Fruit fly (Drosophila melanogaster) whole organism, embryonic: ENCODE measurements around the gene CG5181.

Source experiments
- BtbVII ChIP-seq: fragments of 200-800 bp; sonication (Bioruptor generic); optimal IDR thresholded peaks from 3 replicates; lab custom pipeline; 2017; ENCODE audit warnings: missing biosample characterization, mild to moderate bottlenecking, missing genetic modification characterization
- CG10979 ChIP-seq: fragments of 200-800 bp; sonication (Bioruptor generic); optimal IDR thresholded peaks from 2 replicates; lab custom pipeline; 2018; ENCODE audit warnings: missing biosample characterization, mild to moderate bottlenecking, missing genetic modification characterization, moderate library complexity
- CG13296 ChIP-seq: fragments of 200-800 bp; sonication (Bioruptor generic); optimal IDR thresholded peaks from 3 replicates; lab custom pipeline; 2018; ENCODE audit warnings: missing biosample characterization, mild to moderate bottlenecking, missing genetic modification characterization
- CG14014 ChIP-seq: fragments of 200-800 bp; sonication (Bioruptor generic); IDR thresholded peaks from 2 replicates; pipeline ENCODE4 v1.3.6; 2022; ENCODE audit warnings: missing biosample characterization, missing genetic modification characterization
- CG2678 ChIP-seq: fragments of 200-800 bp; sonication (Bioruptor generic); optimal IDR thresholded peaks from 3 replicates; lab custom pipeline; 2019; ENCODE audit warnings: missing biosample characterization, mild to moderate bottlenecking, missing genetic modification characterization, moderate library complexity
- CG3163 ChIP-seq: fragments of 200-800 bp; sonication (Bioruptor generic); optimal IDR thresholded peaks from 3 replicates; lab custom pipeline; 2016; ENCODE audit warnings: missing biosample characterization, missing genetic modification characterization
- CG32532 ChIP-seq: fragments of 200-800 bp; sonication (Bioruptor generic); IDR thresholded peaks from 2 replicates; pipeline ENCODE4 v1.3.6; 2022; ENCODE audit warnings: missing biosample characterization, missing genetic modification characterization
- CG32767 ChIP-seq: fragments of 200-800 bp; sonication (Bioruptor generic); IDR thresholded peaks from 2 replicates; pipeline ENCODE4 v1.3.6; 2022; ENCODE audit warnings: missing biosample characterization, missing genetic modification characterization
- CG3847 ChIP-seq: fragments of 200-800 bp; sonication (Bioruptor generic); IDR thresholded peaks from 2 replicates; pipeline ENCODE4 v1.3.6; 2022; ENCODE audit warnings: missing biosample characterization, missing genetic modification characterization
- CG6175 ChIP-seq: fragments of 200-800 bp; sonication (Bioruptor generic); IDR thresholded peaks from 3 replicates; pipeline ENCODE4 v1.3.6; 2022; ENCODE audit warnings: missing biosample characterization, missing genetic modification characterization
- CG6765 ChIP-seq: fragments of 200-800 bp; sonication (Bioruptor generic); optimal IDR thresholded peaks from 3 replicates; lab custom pipeline; 2017; ENCODE audit warnings: missing biosample characterization, mild to moderate bottlenecking, missing genetic modification characterization
- CG6791 ChIP-seq: fragments of 200-800 bp; sonication (Bioruptor generic); IDR thresholded peaks from 3 replicates; pipeline ENCODE4 v1.3.6; 2022; ENCODE audit warnings: missing biosample characterization, missing genetic modification characterization; ENCODE audit not compliant: partially characterized antibody
- CG7745 ChIP-seq: fragments of 200-800 bp; sonication (Bioruptor generic); optimal IDR thresholded peaks from 2 replicates; lab custom pipeline; 2018; ENCODE audit warnings: missing biosample characterization, mild to moderate bottlenecking, missing genetic modification characterization, moderate library complexity
- CG9437 ChIP-seq: fragments of 200-800 bp; sonication (Bioruptor generic); optimal IDR thresholded peaks from 2 replicates; lab custom pipeline; 2018; ENCODE audit warnings: missing biosample characterization, mild to moderate bottlenecking, missing genetic modification characterization
- D ChIP-seq, 2 experiments: fragments of 200-800 bp in 1 of 2; fragments of >200 bp in 1 of 2; sonication (Bioruptor generic) in 1 of 2; optimal IDR thresholded peaks; 2 replicates in 1 of 2; 3 replicates in 1 of 2; lab custom pipeline; 2017; ENCODE audit warnings: mild to moderate bottlenecking in 1 of 2, missing biosample characterization in 1 of 2, missing genetic modification characterization in 1 of 2, missing genetic modification reagents in 1 of 2
- D19A ChIP-seq: fragments of 200-800 bp; optimal IDR thresholded peaks from 3 replicates; lab custom pipeline; 2019; ENCODE audit warnings: missing biosample characterization, mild to moderate bottlenecking, missing genetic modification characterization, moderate library complexity
- Deaf1 ChIP-seq: fragments of 200-800 bp; optimal IDR thresholded peaks from 3 replicates; lab custom pipeline; 2019; ENCODE audit warnings: missing biosample characterization, mild to moderate bottlenecking, missing genetic modification characterization, moderate library complexity
- E2f1 ChIP-seq: fragments of 200-800 bp; sonication (Bioruptor generic); IDR thresholded peaks from 2 replicates; pipeline ENCODE4 v1.3.6; 2022; ENCODE audit warnings: missing biosample characterization, missing genetic modification characterization
- Elba2 ChIP-seq: fragments of 200-800 bp; sonication (Bioruptor generic); optimal IDR thresholded peaks from 3 replicates; lab custom pipeline; 2016; ENCODE audit warnings: missing biosample characterization, missing genetic modification characterization
- Gug ChIP-seq: fragments of 200-800 bp; sonication (Bioruptor generic); IDR thresholded peaks from 4 replicates; pipeline ENCODE4 v1.3.6; 2022; ENCODE audit warnings: missing biosample characterization, missing genetic modification characterization
- H15 ChIP-seq: fragments of 200-800 bp; sonication (Bioruptor generic); IDR thresholded peaks from 3 replicates; pipeline ENCODE4 v1.3.6; 2022; ENCODE audit warnings: missing biosample characterization, missing genetic modification characterization
- Hand ChIP-seq: fragments of 200-800 bp; sonication (Bioruptor generic); optimal IDR thresholded peaks from 2 replicates; lab custom pipeline; 2017; ENCODE audit warnings: mild to moderate bottlenecking, missing biosample characterization, missing genetic modification reagents, missing genetic modification characterization
- Hr51 ChIP-seq, 2 experiments: fragments of 200-800 bp; sonication (Bioruptor generic); optimal IDR thresholded peaks; 2 replicates in 1 of 2; 3 replicates in 1 of 2; lab custom pipeline; 2016 to 2018; ENCODE audit warnings: missing biosample characterization in 2 of 2, missing genetic modification characterization in 2 of 2, mild to moderate bottlenecking in 1 of 2, moderate library complexity in 1 of 2
- Nf-YA ChIP-seq: fragments of 200-800 bp; sonication (Bioruptor generic); IDR thresholded peaks from 2 replicates; pipeline ENCODE4 v1.3.6; 2022; ENCODE audit warnings: missing biosample characterization, missing genetic modification characterization
- Oli ChIP-seq: fragments of 200-800 bp; sonication (Bioruptor generic); optimal IDR thresholded peaks from 2 replicates; lab custom pipeline; 2018; ENCODE audit warnings: missing biosample characterization, mild to moderate bottlenecking, missing genetic modification characterization, moderate library complexity
- Ravus ChIP-seq: fragments of 200-800 bp; sonication (Bioruptor generic); IDR thresholded peaks from 2 replicates; pipeline ENCODE4 v1.3.6; 2022; ENCODE audit warnings: missing biosample characterization, missing genetic modification characterization
- Vsx1 ChIP-seq: fragments of 200-800 bp; sonication (Bioruptor generic); optimal IDR thresholded peaks from 2 replicates; lab custom pipeline; 2017; ENCODE audit warnings: missing biosample characterization, mild to moderate bottlenecking, missing genetic modification characterization, missing genetic modification reagents
- YL-1 ChIP-seq: fragments of 200-800 bp; sonication (Bioruptor generic); optimal IDR thresholded peaks from 3 replicates; lab custom pipeline; 2017; ENCODE audit warnings: missing biosample characterization, mild to moderate bottlenecking, missing genetic modification characterization
- cwo ChIP-seq: fragments of 200-800 bp; sonication (Bioruptor generic); optimal IDR thresholded peaks from 3 replicates; lab custom pipeline; 2017; ENCODE audit warnings: missing biosample characterization, missing genetic modification characterization, mild to moderate bottlenecking, moderate library complexity, missing genetic modification reagents
- dan ChIP-seq: fragments of 200-800 bp; sonication (Bioruptor generic); IDR thresholded peaks from 2 replicates; pipeline ENCODE4 v1.3.6; 2022; ENCODE audit warnings: missing biosample characterization, missing genetic modification characterization
- fu2 ChIP-seq: fragments of 200-800 bp; sonication (Bioruptor generic); optimal IDR thresholded peaks from 2 replicates; lab custom pipeline; 2016; ENCODE audit warnings: missing biosample characterization, missing genetic modification characterization
- gem ChIP-seq: fragments of 200-800 bp; sonication (Bioruptor generic); optimal IDR thresholded peaks from 2 replicates; lab custom pipeline; 2019; ENCODE audit warnings: missing biosample characterization, mild to moderate bottlenecking, missing genetic modification characterization, moderate library complexity
- grn ChIP-seq: fragments of 200-800 bp; sonication (Bioruptor generic); optimal IDR thresholded peaks from 3 replicates; lab custom pipeline; 2017; ENCODE audit warnings: missing biosample characterization, missing genetic modification characterization
- hth ChIP-seq: fragments of >200 bp; optimal IDR thresholded peaks from 2 replicates; lab custom pipeline; 2017; ENCODE audit warnings: inconsistent platforms
- jigr1 ChIP-seq: fragments of 200-800 bp; sonication (Bioruptor generic); IDR thresholded peaks from 3 replicates; pipeline ENCODE4 v1.3.6; 2022; ENCODE audit warnings: missing biosample characterization, missing genetic modification characterization
- prd ChIP-seq, 3 experiments: fragments of >200 bp in 2 of 3; fragments of 200-800 bp in 1 of 3; sonication (Bioruptor generic) in 1 of 3; optimal IDR thresholded peaks in 2 of 3; IDR thresholded peaks in 1 of 3; 2 replicates in 2 of 3; 3 replicates in 1 of 3; pipeline versions ENCODE4 v1.3.6 to Lab custom; 2017 to 2022; ENCODE audit warnings: missing biosample characterization in 1 of 3, missing genetic modification characterization in 1 of 3
- pros ChIP-seq: fragments of 200-800 bp; sonication (Bioruptor generic); optimal IDR thresholded peaks from 3 replicates; lab custom pipeline; 2019; ENCODE audit warnings: missing biosample characterization, mild to moderate bottlenecking, missing genetic modification characterization, moderate library complexity
- ro ChIP-seq: fragments of 200-800 bp; sonication (Bioruptor generic); IDR thresholded peaks from 2 replicates; pipeline ENCODE4 v1.3.6; 2022; ENCODE audit warnings: missing biosample characterization, missing genetic modification characterization
- sens ChIP-seq: fragments of 200-800 bp; sonication (Bioruptor generic); peaks from one replicate; lab custom pipeline; 2016; ENCODE audit warnings: missing biosample characterization, missing genetic modification characterization
- sna ChIP-seq: fragments of 200-800 bp; sonication (Bioruptor generic); IDR thresholded peaks from 2 replicates; pipeline ENCODE4 v1.3.6; 2022; ENCODE audit warnings: missing biosample characterization, missing genetic modification characterization; ENCODE audit not compliant: partially characterized antibody
- tio ChIP-seq: fragments of 200-800 bp; sonication (Bioruptor generic); optimal IDR thresholded peaks from 2 replicates; lab custom pipeline; 2017; ENCODE audit warnings: missing biosample characterization, missing genetic modification characterization, inconsistent platforms
- tll ChIP-seq, 2 experiments: fragments of 200-800 bp in 1 of 2; fragments of >200 bp in 1 of 2; sonication (Bioruptor generic) in 1 of 2; optimal IDR thresholded peaks; 2 replicates each; lab custom pipeline; 2017 to 2019; ENCODE audit warnings: missing biosample characterization in 2 of 2, missing genetic modification characterization in 2 of 2, mild to moderate bottlenecking in 1 of 2, moderate library complexity in 1 of 2
- tup ChIP-seq: fragments of 200-800 bp; sonication (Bioruptor generic); optimal IDR thresholded peaks from 2 replicates; lab custom pipeline; 2016; ENCODE audit warnings: missing biosample characterization, mild to moderate bottlenecking, missing genetic modification characterization, moderate library complexity
- wek ChIP-seq: fragments of 200-800 bp; sonication (Bioruptor generic); optimal IDR thresholded peaks from 3 replicates; lab custom pipeline; 2018; ENCODE audit warnings: missing biosample characterization, mild to moderate bottlenecking, missing genetic modification characterization, moderate library complexity
- wor ChIP-seq: fragments of 200-800 bp; sonication (Bioruptor generic); IDR thresholded peaks from 2 replicates; pipeline ENCODE4 v1.3.6; 2022; ENCODE audit warnings: missing biosample characterization, missing genetic modification characterization
- zf30C ChIP-seq: fragments of 200-800 bp; sonication (Bioruptor generic); optimal IDR thresholded peaks from 3 replicates; lab custom pipeline; 2018; ENCODE audit warnings: missing biosample characterization, mild to moderate bottlenecking, missing genetic modification characterization
- zfh2 ChIP-seq: fragments of 200-800 bp; sonication (Bioruptor generic); optimal IDR thresholded peaks from 2 replicates; lab custom pipeline; 2016; ENCODE audit warnings: missing biosample characterization, missing genetic modification characterization

The CG5181 gene

dm6 chr2L:7436492-7437324 is 27.1 kb upstream of the CG5181 start (continued):
- TF ChIP-seq CG13296 (GFP tag; lab: Kevin White, UChicago) (peak; percentile 81), gem (peak; percentile 67), wek (peak; percentile 85), YL-1 (peak; percentile 49), CG6175 (no peak; the same call in 2 of the 3 replicates), D (optimal IDR thresholded peaks at IDR 0.05; lab: Kevin White, UChicago) (no peak), D (GFP tag; optimal IDR thresholded peaks at IDR 0.05; lab: Kevin White, UChicago) (no peak), tio (GFP tag; lab: Kevin White, UChicago) (peak; percentile 68), CG14014 (peak; percentile 91; the same call in 1 of the 2 replicates), CG7745 (tag; lab: Kevin White, UChicago) (no peak), Vsx1 (GFP tag; lab: Kevin White, UChicago) (peak; percentile 91), CG6791 (GFP tag; lab: Robert Waterston, UW) (no peak), CG3847 (peak; percentile 71), E2f1 (GFP tag; lab: Robert Waterston, UW) (peak; percentile 53), CG3163 (GFP tag; lab: Kevin White, UChicago) (peak; percentile 67), BtbVII (GFP tag; lab: Kevin White, UChicago) (peak; percentile 61), dan (no peak), tup (GFP tag; lab: Kevin White, UChicago) (peak; percentile 70), CG32532 (GFP tag; lab: Robert Waterston, UW) (peak; percentile 58; the same call in 1 of the 2 replicates), pros (GFP tag; lab: Kevin White, UChicago) (no peak), hth (lab: Kevin White, UChicago) (no peak), CG6765 (GFP tag; lab: Kevin White, UChicago) (peak; percentile 52), prd (optimal IDR thresholded peaks at IDR 0.05; lab: Kevin White, UChicago) (no peak), prd (GFP tag; IDR thresholded peaks at IDR 0.05; lab: Robert Waterston, UW) (peak; percentile 40; the same call in 2 of the 3 replicates), Gug (GFP tag; lab: Robert Waterston, UW) (no peak), Ravus (GFP tag; lab: Robert Waterston, UW) (no peak), cwo (GFP tag; lab: Kevin White, UChicago) (peak; percentile 55), sens (GFP tag; lab: Kevin White, UChicago) (peak; percentile 93), zfh2 (GFP tag; lab: Kevin White, UChicago) (peak; percentile 70), Hr51 (GFP tag; optimal IDR thresholded peaks at IDR 0.05; lab: Kevin White, UChicago) (peak; percentile 46 to 62), zf30C (no peak), ro (GFP tag; lab: Robert Waterston, UW) (peak; percentile 43), CG10979 (no peak), D19A (tag; lab: Kevin White, UChicago) (no peak), Deaf1 (tag; lab: Kevin White, UChicago) (no peak), CG9437 (GFP tag; lab: Kevin White, UChicago) (no peak), Oli (tag; lab: Kevin White, UChicago) (no peak), CG32767 (GFP tag; lab: Robert Waterston, UW) (peak; percentile 37; the same call in 1 of the 2 replicates), Hand (GFP tag; lab: Kevin White, UChicago) (peak; percentile 9), tll (GFP tag; optimal IDR thresholded peaks at IDR 0.05; lab: Kevin White, UChicago) (no peak), jigr1 (GFP tag; lab: Robert Waterston, UW) (no peak), sna (GFP tag; lab: Robert Waterston, UW) (no peak), fu2 (GFP tag; lab: Kevin White, UChicago) (peak; percentile 48), Elba2 (GFP tag; lab: Kevin White, UChicago) (no peak), Nf-YA (GFP tag; lab: Robert Waterston, UW) (peak; percentile 72), grn (peak; percentile 98), wor (GFP tag; lab: Robert Waterston, UW) (peak; percentile 42), CG2678 (peak; percentile 81), H15 (GFP tag; lab: Robert Waterston, UW) (peak; percentile 46; the same call in 1 of the 3 replicates)
